Fruit fly (Drosophila melanogaster) whole organism, wandering third instar larva: ENCODE measurements around the gene Klp10A.

ENCODE experiments used
- Abd-B ChIP-seq: fragments of >200 bp; optimal IDR thresholded peaks from 2 replicates; lab custom pipeline; 2017; ENCODE audit warnings: missing biosample characterization, missing genetic modification characterization
- CG32264 ChIP-seq: fragments of 200-800 bp; sonication (Bioruptor generic); optimal IDR thresholded peaks from 2 replicates; lab custom pipeline; 2016; ENCODE audit warnings: missing biosample characterization, missing genetic modification characterization
- CG9705 ChIP-seq: fragments of 200-800 bp; sonication (Bioruptor generic); optimal IDR thresholded peaks from 2 replicates; lab custom pipeline; 2018; ENCODE audit warnings: missing biosample characterization, mild to moderate bottlenecking, missing genetic modification characterization
- CrebA ChIP-seq: fragments of 200-800 bp; sonication (Bioruptor generic); optimal IDR thresholded peaks from 2 replicates; lab custom pipeline; 2016; ENCODE audit warnings: missing biosample characterization, mild to moderate bottlenecking, missing genetic modification characterization, borderline replicate concordance
- Dfd ChIP-seq: fragments of >200 bp; optimal IDR thresholded peaks from 2 replicates; lab custom pipeline; 2017; ENCODE audit warnings: missing biosample characterization, missing genetic modification characterization
- GATAd ChIP-seq: sonication (Bioruptor generic); optimal IDR thresholded peaks from 2 replicates; lab custom pipeline; 2016; ENCODE audit warnings: missing biosample characterization, missing genetic modification characterization
- HLH106 ChIP-seq: fragments of 200-800 bp; optimal IDR thresholded peaks from 3 replicates; lab custom pipeline; 2019; ENCODE audit warnings: missing biosample characterization, mild to moderate bottlenecking, missing genetic modification characterization, moderate library complexity
- Hnf4 ChIP-seq: fragments of 200-800 bp; sonication (Bioruptor generic); optimal IDR thresholded peaks from 2 replicates; lab custom pipeline; 2016; ENCODE audit warnings: missing biosample characterization, mild to moderate bottlenecking, missing genetic modification characterization
- Hr78 ChIP-seq: fragments of >200 bp; optimal IDR thresholded peaks from 2 replicates; lab custom pipeline; 2017; ENCODE audit warnings: missing biosample characterization, missing genetic modification characterization
- Hr83 ChIP-seq: fragments of 200-300 bp; sonication (Bioruptor generic); optimal IDR thresholded peaks from 2 replicates; lab custom pipeline; 2016; ENCODE audit warnings: missing biosample characterization, mild to moderate bottlenecking, missing genetic modification characterization, moderate library complexity; ENCODE audit not compliant: poor library complexity, severe bottlenecking
- Jra ChIP-seq: sonication (Bioruptor generic); optimal IDR thresholded peaks from 2 replicates; lab custom pipeline; 2016; ENCODE audit warnings: missing biosample characterization, missing genetic modification characterization
- Mio ChIP-seq: sonication (Bioruptor generic); optimal IDR thresholded peaks from 2 replicates; lab custom pipeline; 2016; ENCODE audit warnings: missing biosample characterization, missing genetic modification characterization
- Myc ChIP-seq: fragments of >200 bp; optimal IDR thresholded peaks from 2 replicates; lab custom pipeline; 2017
- N ChIP-seq: fragments of >200 bp; optimal IDR thresholded peaks from 2 replicates; lab custom pipeline; 2018; ENCODE audit warnings: missing biosample characterization, missing external identifiers, missing genetic modification characterization
- Sp1 ChIP-seq: fragments of 200-800 bp; sonication (Bioruptor generic); optimal IDR thresholded peaks from 3 replicates; lab custom pipeline; 2019; ENCODE audit warnings: missing biosample characterization, mild to moderate bottlenecking, missing genetic modification characterization, moderate library complexity
- br ChIP-seq: fragments of 200-800 bp; sonication (Bioruptor generic); optimal IDR thresholded peaks from 2 replicates; lab custom pipeline; 2016; ENCODE audit warnings: missing biosample characterization, missing genetic modification characterization
- brk ChIP-seq: fragments of 200-800 bp; sonication (Bioruptor generic); optimal IDR thresholded peaks from 2 replicates; lab custom pipeline; 2016; ENCODE audit warnings: missing biosample characterization, mild to moderate bottlenecking, missing genetic modification characterization
- dl ChIP-seq, 2 experiments: fragments of 175-275, 200-275 bp in 1 of 2; fragments of 200-275 bp in 1 of 2; sonication (Bioruptor generic); optimal IDR thresholded peaks; lab custom pipeline; 2018; ENCODE audit warnings: mild to moderate bottlenecking in 2 of 2, missing biosample characterization in 2 of 2, missing genetic modification characterization in 2 of 2, moderate library complexity in 2 of 2; ENCODE audit not compliant: partially characterized antibody in 2 of 2, insufficient read depth in 1 of 2
- dmrt93B ChIP-seq: fragments of 200-800 bp; sonication (Bioruptor generic); optimal IDR thresholded peaks from 2 replicates; lab custom pipeline; 2018; ENCODE audit warnings: missing biosample characterization, mild to moderate bottlenecking, missing genetic modification characterization
- ey ChIP-seq: fragments of 200-800 bp; sonication (Bioruptor generic); optimal IDR thresholded peaks from 2 replicates; lab custom pipeline; 2016; ENCODE audit warnings: missing biosample characterization, missing genetic modification characterization
- foxo ChIP-seq, 2 experiments: fragments of 200-800 bp; sonication (Bioruptor generic); optimal IDR thresholded peaks; 2 replicates in 1 of 2; 3 replicates in 1 of 2; lab custom pipeline; 2016 to 2017; ENCODE audit warnings: missing biosample characterization in 2 of 2, missing genetic modification characterization in 2 of 2
- fru ChIP-seq: fragments of 200-800 bp; sonication (Bioruptor generic); optimal IDR thresholded peaks from 3 replicates; lab custom pipeline; 2016; ENCODE audit warnings: missing biosample characterization, mild to moderate bottlenecking, missing genetic modification characterization
- h ChIP-seq: fragments of 200-800 bp; sonication (Bioruptor generic); optimal IDR thresholded peaks from 3 replicates; lab custom pipeline; 2016; ENCODE audit warnings: missing biosample characterization, mild to moderate bottlenecking, missing genetic modification characterization
- pan ChIP-seq: fragments of >200 bp; optimal IDR thresholded peaks from 2 replicates; lab custom pipeline; 2017
- psq ChIP-seq: fragments of 200-800 bp; sonication (Bioruptor generic); optimal IDR thresholded peaks from 3 replicates; lab custom pipeline; 2017; ENCODE audit warnings: missing biosample characterization, mild to moderate bottlenecking, missing genetic modification characterization, moderate library complexity
- rgr ChIP-seq: fragments of 200-800 bp; sonication (Bioruptor generic); optimal IDR thresholded peaks from 3 replicates; lab custom pipeline; 2016; ENCODE audit warnings: missing biosample characterization, mild to moderate bottlenecking, missing genetic modification characterization
- sage ChIP-seq: fragments of 200-800 bp; sonication (Bioruptor generic); optimal IDR thresholded peaks from 2 replicates; lab custom pipeline; 2016; ENCODE audit warnings: missing biosample characterization, mild to moderate bottlenecking, missing genetic modification characterization
- sv ChIP-seq: fragments of 200-800 bp; sonication (Bioruptor generic); optimal IDR thresholded peaks from 3 replicates; lab custom pipeline; 2016; ENCODE audit warnings: missing biosample characterization, missing genetic modification characterization
- tai ChIP-seq: sonication (Bioruptor generic); optimal IDR thresholded peaks from 2 replicates; lab custom pipeline; 2016; ENCODE audit warnings: missing biosample characterization, missing genetic modification characterization
- usp ChIP-seq: fragments of >200 bp; optimal IDR thresholded peaks from 2 replicates; lab custom pipeline; 2017; ENCODE audit warnings: missing biosample characterization, missing genetic modification characterization
- woc ChIP-seq: sonication (Bioruptor generic); optimal IDR thresholded peaks from 2 replicates; lab custom pipeline; 2016; ENCODE audit warnings: missing biosample characterization, mild to moderate bottlenecking, missing genetic modification characterization

Klp10A gene

DNA sequence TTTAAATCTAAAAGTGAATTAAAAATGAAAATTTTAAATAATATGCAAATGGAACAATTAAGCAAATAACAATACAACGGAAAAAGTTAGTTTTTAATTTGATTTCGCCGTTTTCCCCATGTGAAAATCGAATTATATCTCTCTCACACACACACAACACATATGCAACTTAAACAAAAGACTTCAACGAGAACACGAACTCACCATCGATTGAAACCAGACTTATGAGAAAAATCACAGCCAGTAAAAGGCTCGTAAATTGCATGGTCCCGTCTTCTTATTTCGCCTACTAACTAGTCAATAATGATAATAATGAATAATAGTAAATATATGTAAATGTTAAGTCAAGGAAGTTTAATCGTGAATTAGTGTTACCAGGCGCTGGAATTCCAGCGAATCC, 16.5 kb upstream of the Klp10A start:
- TF ChIP-seq psq (GFP tag; lab: Kevin White, UChicago) = no peak
- TF ChIP-seq foxo (GFP tag; optimal IDR thresholded peaks at IDR 0.05; lab: Kevin White, UChicago) = no peak
- peak; percentile 23 for TF ChIP-seq sage
- no peak for TF ChIP-seq CG9705
- TF ChIP-seq brk (GFP tag; lab: Kevin White, UChicago) = no peak
- no peak for TF ChIP-seq CG32264 (GFP tag; lab: Kevin White, UChicago)
- TF ChIP-seq fru (GFP tag; lab: Kevin White, UChicago) = no peak

DNA sequence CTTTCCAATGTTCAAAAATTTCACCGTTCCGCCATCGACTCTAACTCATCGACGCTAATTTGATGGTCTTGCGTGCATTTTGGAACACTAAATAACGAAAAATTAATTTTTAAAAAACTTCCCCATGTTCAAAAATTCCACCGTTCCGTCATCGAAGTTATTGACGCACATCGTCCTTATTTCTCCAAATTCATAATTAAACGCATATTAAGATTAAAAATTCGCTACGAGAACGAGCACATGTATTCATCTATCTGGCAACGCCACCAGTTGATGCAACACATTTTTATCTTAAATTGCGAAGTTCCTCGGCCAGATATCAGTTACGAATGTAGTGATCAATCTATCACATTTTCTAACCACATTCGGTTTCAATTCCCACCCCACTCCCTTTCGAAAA, 12.3 kb upstream of the Klp10A start, which contains the start of gene Lint-1:
Gene Lint-1 (plus strand): TSS at position 123 of the 400 bp plus-strand sequence.
- peak; percentile 5 for TF ChIP-seq Sp1 (GFP tag; lab: Kevin White, UChicago)
- TF ChIP-seq foxo (GFP tag; optimal IDR thresholded peaks at IDR 0.05; lab: Kevin White, UChicago) = peak in 1 of 2 experiments; percentile 7
- no peak for TF ChIP-seq CG9705
- no peak for TF ChIP-seq psq (GFP tag; lab: Kevin White, UChicago)
- peak; percentile 40 for TF ChIP-seq h (GFP tag; lab: Kevin White, UChicago)
- TF ChIP-seq rgr (GFP tag; lab: Kevin White, UChicago) = peak; percentile 26
- no peak for TF ChIP-seq GATAd (GFP tag; lab: Kevin White, UChicago)
- TF ChIP-seq fru (GFP tag; lab: Kevin White, UChicago) = peak; percentile 10
- TF ChIP-seq brk (GFP tag; lab: Kevin White, UChicago) = no peak
- TF ChIP-seq CG32264 (GFP tag; lab: Kevin White, UChicago) = no peak
- no peak for TF ChIP-seq HLH106
- no peak for TF ChIP-seq usp (GFP tag; lab: Kevin White, UChicago)
- TF ChIP-seq dl (GFP tag; optimal IDR thresholded peaks at IDR 0.05; lab: Kevin White, UChicago; ENCODE audit: insufficient read depth in 1 of 2, partially characterized antibody in 2 of 2) = no peak
- no peak for TF ChIP-seq sv (GFP tag; lab: Kevin White, UChicago)
- TF ChIP-seq sage = peak; percentile 4
- TF ChIP-seq woc (GFP tag; lab: Kevin White, UChicago) = peak; percentile 45
- TF ChIP-seq Dfd (GFP tag; lab: Kevin White, UChicago) = no peak
- TF ChIP-seq CrebA (GFP tag; lab: Kevin White, UChicago) = no peak
- no peak for TF ChIP-seq dmrt93B (GFP tag; lab: Kevin White, UChicago)
- TF ChIP-seq Hnf4 = peak; percentile 18
- TF ChIP-seq tai = no peak
- TF ChIP-seq br (GFP tag; lab: Kevin White, UChicago) = peak; percentile 18
- TF ChIP-seq Mio (GFP tag; lab: Kevin White, UChicago) = no peak
- TF ChIP-seq Abd-B (GFP tag; lab: Kevin White, UChicago) = no peak
- no peak for TF ChIP-seq Myc (lab: Kevin White, UChicago)
- TF ChIP-seq Jra (GFP tag; lab: Kevin White, UChicago) = no peak
- TF ChIP-seq pan (lab: Kevin White, UChicago) = no peak
- TF ChIP-seq ey (GFP tag; lab: Kevin White, UChicago) = peak; percentile 33
- no peak for TF ChIP-seq N (GFP tag; lab: Kevin White, UChicago)
- TF ChIP-seq Hr83 = peak; percentile 8
- TF ChIP-seq Hr78 (GFP tag; lab: Kevin White, UChicago) = no peak

DNA sequence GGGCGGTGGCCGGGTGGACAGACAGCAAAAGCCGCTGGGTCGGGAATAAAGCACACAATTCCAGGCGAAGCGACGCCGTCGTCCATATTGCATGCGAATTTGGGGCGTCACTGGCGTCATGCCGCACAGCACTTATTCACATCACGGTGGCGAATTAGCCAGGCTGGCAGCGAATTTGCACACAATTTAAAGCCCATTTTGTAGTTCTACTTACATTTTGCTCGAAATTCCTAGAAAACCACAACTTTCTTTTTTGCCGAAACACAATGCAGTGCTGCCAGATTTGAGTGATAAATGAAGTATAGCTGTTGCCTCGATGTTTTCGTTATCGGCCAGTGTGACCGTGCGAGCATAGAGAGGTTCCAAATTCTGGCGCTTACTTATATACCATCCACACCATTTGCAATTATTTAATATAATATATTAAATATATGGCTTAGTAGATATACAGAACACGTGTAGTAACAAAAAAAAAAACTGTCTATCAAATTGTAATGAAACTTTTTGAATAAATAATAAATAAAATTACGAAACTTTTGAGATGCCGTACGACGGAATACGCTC, 11.4 kb upstream of the Klp10A start, which contains the start of gene Ran:
Gene Ran (minus strand): TSS at position 445 of the 564 bp plus-strand sequence.
- peak; percentile 17 for TF ChIP-seq HLH106
- peak; percentile 69 for TF ChIP-seq N (GFP tag; lab: Kevin White, UChicago)
- TF ChIP-seq fru (GFP tag; lab: Kevin White, UChicago) = no peak

DNA sequence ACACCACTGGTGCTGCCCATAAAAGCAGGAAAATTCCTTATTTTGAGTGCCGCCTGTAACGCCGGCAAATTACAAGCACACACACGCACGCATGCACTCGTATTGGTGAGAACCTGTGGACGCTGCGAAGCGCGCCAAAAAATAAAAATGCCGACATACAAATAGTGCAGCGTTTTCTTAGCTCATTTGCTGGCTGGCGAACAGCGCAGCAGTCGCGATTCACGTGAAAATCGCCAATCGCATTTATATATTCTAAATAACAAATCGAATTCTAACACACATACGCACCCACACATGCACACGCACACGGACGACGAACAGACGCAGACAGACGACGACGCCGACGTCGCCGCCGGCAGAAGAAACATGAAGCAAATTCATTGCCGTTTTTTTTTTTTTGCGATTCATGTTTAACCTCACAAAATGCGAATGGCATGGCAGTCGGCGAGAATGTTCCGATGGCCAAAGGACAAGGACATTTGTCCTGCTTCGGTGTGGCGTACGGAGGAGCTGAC, 10.7 kb upstream of the Klp10A start:
- no peak for TF ChIP-seq sv (GFP tag; lab: Kevin White, UChicago)
- TF ChIP-seq h (GFP tag; lab: Kevin White, UChicago) = peak; percentile 4
- TF ChIP-seq br (GFP tag; lab: Kevin White, UChicago) = peak; percentile 15
- TF ChIP-seq N (GFP tag; lab: Kevin White, UChicago) = peak; percentile 27
